Worm (Caenorhabditis elegans): ENCODE results near the gene cap-2.
A peak's percentile ranks its signal among the peaks of the same experiment; 100 is the strongest.

- TF ChIP-seq pha-4 (tag; optimal IDR thresholded peaks at IDR 0.05) (peak; percentile 11), unc-39 (tag; optimal IDR thresholded peaks at IDR 0.05) (no peak)
Measured at ce11 chrII:10820679-10821078, 48.3 kb upstream of the cap-2 start, which contains the start of gene ech-4.
